Fruit fly (Drosophila melanogaster): Measurements from ENCODE around the gene AP-1gamma.

AP-1gamma gene

DNA sequence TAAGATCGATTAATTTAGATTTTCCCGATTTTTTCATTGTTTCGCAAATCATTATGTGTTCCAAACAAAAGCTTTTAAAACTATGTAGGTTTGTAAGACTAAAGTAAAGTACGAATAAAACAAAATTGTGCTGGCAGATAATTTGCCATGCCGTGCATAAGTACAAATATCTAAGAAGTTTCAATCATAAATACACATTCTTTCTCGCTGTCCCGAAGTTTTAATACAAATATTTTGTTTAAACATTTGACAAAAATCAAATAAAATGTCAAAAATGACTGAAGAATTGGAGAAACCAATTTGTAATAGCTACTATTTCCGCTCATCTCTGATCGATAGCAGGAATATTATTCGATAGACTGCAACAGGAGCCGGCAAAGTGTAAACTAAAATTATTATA, 25.9 kb upstream of the AP-1gamma start, which contains the start of gene APC4 (continued):
- TF ChIP-seq H15 (GFP tag; IDR thresholded peaks at IDR 0.05): no peak
- TF ChIP-seq CG10431 (GFP tag; optimal IDR thresholded peaks at IDR 0.05): no peak
- TF ChIP-seq sug (tag; optimal IDR thresholded peaks at IDR 0.05): peak; percentile 50
- no peak for TF ChIP-seq CG7987 (GFP tag; optimal IDR thresholded peaks at IDR 0.05)
- no peak for TF ChIP-seq CG11504 (tag; optimal IDR thresholded peaks at IDR 0.05)
- no peak for TF ChIP-seq CG17612 (GFP tag; IDR thresholded peaks at IDR 0.05)
- peak; percentile 39 for TF ChIP-seq lilli (GFP tag; optimal IDR thresholded peaks at IDR 0.05)
- no peak for TF ChIP-seq HLH3B (GFP tag; IDR thresholded peaks at IDR 0.05)
- no peak for TF ChIP-seq Six4 (GFP tag; optimal IDR thresholded peaks at IDR 0.05)
- peak in 1 of 2 experiments; percentile 34 for TF ChIP-seq chif (GFP tag; optimal IDR thresholded peaks at IDR 0.05)
- TF ChIP-seq Hey (tag; optimal IDR thresholded peaks at IDR 0.05): no peak
- TF ChIP-seq wor (GFP tag; IDR thresholded peaks at IDR 0.05): no peak
- TF ChIP-seq CoRest (tag; optimal IDR thresholded peaks at IDR 0.05): peak; percentile 66
- TF ChIP-seq ftz-f1 (GFP tag; optimal IDR thresholded peaks at IDR 0.05): no peak
- TF ChIP-seq CG7963 (GFP tag; IDR thresholded peaks at IDR 0.05; ENCODE audit: partially characterized antibody): no peak
- TF ChIP-seq HmgZ (tag; optimal IDR thresholded peaks at IDR 0.05): no peak
- no peak for TF ChIP-seq her (GFP tag; optimal IDR thresholded peaks at IDR 0.05)
- TF ChIP-seq CG9932 (GFP tag; IDR thresholded peaks at IDR 0.05): peak; percentile 51
- no peak for TF ChIP-seq Taf1 (GFP tag; IDR thresholded peaks at IDR 0.05)
- TF ChIP-seq pb (GFP tag; optimal IDR thresholded peaks at IDR 0.05): no peak
- TF ChIP-seq dan (GFP tag; IDR thresholded peaks at IDR 0.05): no peak
- no peak for TF ChIP-seq CG33213 (GFP tag; optimal IDR thresholded peaks at IDR 0.05)
- peak; percentile 31 for TF ChIP-seq CG9817 (tag; optimal IDR thresholded peaks at IDR 0.05)
- no peak for TF ChIP-seq sob (GFP tag; IDR thresholded peaks at IDR 0.05)
- peak; percentile 11 for TF ChIP-seq pum (GFP tag; optimal IDR thresholded peaks at IDR 0.05)
- no peak for TF ChIP-seq shn (GFP tag; optimal IDR thresholded peaks at IDR 0.05)
- TF ChIP-seq salm (tag; optimal IDR thresholded peaks at IDR 0.05): no peak
- TF ChIP-seq Oaz (GFP tag; IDR thresholded peaks at IDR 0.05): no peak
- no peak for TF ChIP-seq CG6813 (GFP tag; optimal IDR thresholded peaks at IDR 0.05)
- no peak for TF ChIP-seq CG2129 (GFP tag; IDR thresholded peaks at IDR 0.05; ENCODE audit: partially characterized antibody)
- no peak for TF ChIP-seq Dll (GFP tag; IDR thresholded peaks at IDR 0.05; ENCODE audit: partially characterized antibody)
- TF ChIP-seq CG30431 (GFP tag; optimal IDR thresholded peaks at IDR 0.05): no peak
- no peak for TF ChIP-seq CG18619 (GFP tag; optimal IDR thresholded peaks at IDR 0.05)
- TF ChIP-seq CG32767 (GFP tag; IDR thresholded peaks at IDR 0.05): no peak
- TF ChIP-seq CG2678 (tag; optimal IDR thresholded peaks at IDR 0.05): peak; percentile 54
- no peak for TF ChIP-seq Drgx (GFP tag; IDR thresholded peaks at IDR 0.05)
- no peak for TF ChIP-seq CG9876 (GFP tag; optimal IDR thresholded peaks at IDR 0.05)
- TF ChIP-seq CG9727 (GFP tag; optimal IDR thresholded peaks at IDR 0.05): peak; percentile 6
- TF ChIP-seq CG6765 (GFP tag; optimal IDR thresholded peaks at IDR 0.05): no peak
- no peak for TF ChIP-seq H2.0 (GFP tag; IDR thresholded peaks at IDR 0.05)
- no peak for TF ChIP-seq CG8359 (GFP tag; optimal IDR thresholded peaks at IDR 0.05; ENCODE audit: borderline replicate concordance)
- no peak for TF ChIP-seq CG16863 (GFP tag; optimal IDR thresholded peaks at IDR 0.05)
- TF ChIP-seq twi (tag; optimal IDR thresholded peaks at IDR 0.05): no peak
- peak; percentile 29 for TF ChIP-seq Oli (tag; optimal IDR thresholded peaks at IDR 0.05)
- no peak for TF ChIP-seq usp (GFP tag; optimal IDR thresholded peaks at IDR 0.05)
- TF ChIP-seq seq (GFP tag; IDR thresholded peaks at IDR 0.05): no peak
- no peak for TF ChIP-seq sna (GFP tag; IDR thresholded peaks at IDR 0.05; ENCODE audit: partially characterized antibody)
- TF ChIP-seq ac (GFP tag; optimal IDR thresholded peaks at IDR 0.05): no peak
- TF ChIP-seq sim (GFP tag; IDR thresholded peaks at IDR 0.05): no peak
- peak; percentile 25 for TF ChIP-seq CG9437 (GFP tag; optimal IDR thresholded peaks at IDR 0.05)
- TF ChIP-seq CG13775 (GFP tag; optimal IDR thresholded peaks at IDR 0.05): peak; percentile 9
- TF ChIP-seq tgo (GFP tag; IDR thresholded peaks at IDR 0.05): no peak
